Worm (Caenorhabditis elegans) whole organism, L4 larva: ENCODE results near the gene sru-44.

Source experiments
- D1046.2 ChIP-seq: fragments of 200-800 bp; sonication (Bioruptor generic); IDR thresholded peaks from 2 replicates; pipeline ENCODE4 v1.3.6; 2022; ENCODE audit warnings: missing genetic modification characterization, missing compliant biosample characterization
- F44E2.7 ChIP-seq: fragments of 200-800 bp; sonication (Bioruptor generic); IDR thresholded peaks from 2 replicates; pipeline ENCODE4 v2.1.2; 2022; ENCODE audit warnings: missing genetic modification characterization, missing compliant biosample characterization
- F49E8.2 ChIP-seq: sonication (generic microtip); optimal IDR thresholded peaks from 2 replicates; lab custom pipeline; 2016; ENCODE audit warnings: missing compliant biosample characterization, mild to moderate bottlenecking, missing genetic modification characterization, borderline replicate concordance
- T20F7.1 ChIP-seq: fragments of 200-800 bp; sonication (Bioruptor generic); optimal IDR thresholded peaks from 2 replicates; lab custom pipeline; 2018; ENCODE audit warnings: mild to moderate bottlenecking, missing genetic modification characterization, missing compliant biosample characterization
- T26A8.4 ChIP-seq: fragments of 200-800 bp; sonication (Bioruptor generic); IDR thresholded peaks from 2 replicates; pipeline ENCODE4 v1.3.6; 2022; ENCODE audit warnings: missing genetic modification characterization, missing compliant biosample characterization
- ZK546.5 ChIP-seq, 2 experiments: sonication (generic microtip); optimal IDR thresholded peaks; 2 replicates each; lab custom pipeline; 2017; ENCODE audit warnings: missing biosample characterization in 2 of 2, missing genetic modification characterization in 2 of 2
- aha-1 ChIP-seq: fragments of 150-350 bp; peaks from one replicate; lab custom pipeline; 2014; ENCODE audit warnings: missing biosample characterization, missing genetic modification characterization
- aly-2 ChIP-seq: sonication (generic microtip); optimal IDR thresholded peaks from 2 replicates; lab custom pipeline; 2018; ENCODE audit warnings: missing biosample characterization, missing genetic modification characterization
- ceh-20 ChIP-seq: fragments of 200-800 bp; sonication (Bioruptor generic); IDR thresholded peaks from 2 replicates; pipeline ENCODE4 v1.3.6; 2022; ENCODE audit warnings: missing genetic modification reagents, missing genetic modification characterization, missing compliant biosample characterization
- ceh-32 ChIP-seq: sonication (generic microtip); optimal IDR thresholded peaks from 2 replicates; lab custom pipeline; 2016; ENCODE audit warnings: mild to moderate bottlenecking, missing genetic modification characterization, missing compliant biosample characterization; ENCODE audit not compliant: poor library complexity
- ceh-82 ChIP-seq: sonication (generic microtip); optimal IDR thresholded peaks from 2 replicates; lab custom pipeline; 2017; ENCODE audit warnings: missing biosample characterization, missing genetic modification characterization
- ces-1 ChIP-seq: fragments of 150-350 bp; sonication (generic microtip); optimal IDR thresholded peaks from 4 replicates; lab custom pipeline; 2014; ENCODE audit warnings: missing biosample characterization, missing genetic modification reagents, missing genetic modification characterization
- cey-2 ChIP-seq: sonication (generic microtip); optimal IDR thresholded peaks from 3 replicates; lab custom pipeline; 2017; ENCODE audit warnings: missing genetic modification characterization, mild to moderate bottlenecking, missing compliant biosample characterization, antibody characterized with exemption, borderline replicate concordance; ENCODE audit not compliant: insufficient read depth
- ctbp-1 ChIP-seq: fragments of 200-800 bp; sonication (Bioruptor generic); IDR thresholded peaks from 2 replicates; pipeline ENCODE4 v1.3.6; 2022; ENCODE audit warnings: missing genetic modification reagents, missing genetic modification characterization, missing compliant biosample characterization
- daf-12 ChIP-seq: fragments of 150-350 bp; optimal IDR thresholded peaks from 2 replicates; lab custom pipeline; 2014; ENCODE audit warnings: missing biosample characterization, missing genetic modification reagents, missing genetic modification characterization
- daf-16 ChIP-seq, 3 experiments: sonication (generic microtip); optimal IDR thresholded peaks; 2 replicates each; lab custom pipeline; 2016 to 2017; ENCODE audit warnings: missing genetic modification characterization in 3 of 3, missing genetic modification reagents in 3 of 3, mild to moderate bottlenecking in 2 of 3, missing compliant biosample characterization in 2 of 3, missing biosample characterization in 1 of 3, moderate library complexity in 1 of 3
- dmd-9 ChIP-seq: fragments of 200-800 bp; sonication (Bioruptor generic); IDR thresholded peaks from 2 replicates; pipeline ENCODE4 v1.3.6; 2022; ENCODE audit warnings: missing genetic modification reagents, missing genetic modification characterization, missing compliant biosample characterization
- egl-27 ChIP-seq: sonication (generic microtip); optimal IDR thresholded peaks from 3 replicates; lab custom pipeline; 2017; ENCODE audit warnings: missing biosample characterization, missing genetic modification reagents, missing genetic modification characterization
- hmg-1.1 ChIP-seq: fragments of 200-800 bp; sonication (Bioruptor generic); IDR thresholded peaks from 2 replicates; pipeline ENCODE4 v1.3.6; 2022; ENCODE audit warnings: missing genetic modification reagents, missing genetic modification characterization, missing compliant biosample characterization
- lim-7 ChIP-seq: fragments of 200-800 bp; sonication (Bioruptor generic); IDR thresholded peaks from 2 replicates; pipeline ENCODE4 v1.3.6; 2022; ENCODE audit warnings: missing genetic modification characterization, missing compliant biosample characterization
- lin-38 ChIP-seq: fragments of 200-800 bp; sonication (Bioruptor generic); IDR thresholded peaks from 2 replicates; pipeline ENCODE4 v1.3.6; 2022; ENCODE audit warnings: missing genetic modification reagents, missing genetic modification characterization, missing compliant biosample characterization
- madf-9 ChIP-seq: fragments of 200-800 bp; sonication (Bioruptor generic); conservative IDR thresholded peaks from 2 replicates; pipeline ENCODE4 v1.3.6; 2022; ENCODE audit warnings: missing genetic modification reagents, missing genetic modification characterization, missing compliant biosample characterization
- pha-4 ChIP-seq, 2 experiments: fragments of 150-350 bp in 1 of 2; fragments of 200-800 bp in 1 of 2; sonication (Bioruptor generic) in 1 of 2; IDR thresholded peaks in 1 of 2; optimal IDR thresholded peaks in 1 of 2; 2 replicates each; pipeline versions ENCODE4 v1.3.6 to Lab custom; 2014 to 2022; ENCODE audit warnings: missing genetic modification characterization in 2 of 2, missing genetic modification reagents in 2 of 2, missing biosample characterization in 1 of 2, missing compliant biosample characterization in 1 of 2
- skn-1 ChIP-seq: fragments of 150-350 bp; optimal IDR thresholded peaks from 2 replicates; lab custom pipeline; 2014; ENCODE audit warnings: missing biosample characterization, missing genetic modification characterization
- snpc-1.2 ChIP-seq: fragments of 200-800 bp; sonication (Bioruptor generic); IDR thresholded peaks from 2 replicates; pipeline ENCODE4 v1.3.6; 2022; ENCODE audit warnings: missing genetic modification reagents, missing genetic modification characterization, missing compliant biosample characterization
- unc-130 ChIP-seq: sonication (generic microtip); optimal IDR thresholded peaks from 2 replicates; lab custom pipeline; 2016; ENCODE audit warnings: missing genetic modification reagents, missing genetic modification characterization, missing compliant biosample characterization
- unc-62 ChIP-seq, 3 experiments: fragments of 150-350 bp in 1 of 3; sonication (generic microtip); optimal IDR thresholded peaks in 2 of 3; peaks in 1 of 3; 1 replicate in 1 of 3; 2 replicates in 2 of 3; lab custom pipeline; 2014 to 2017; ENCODE audit warnings: missing biosample characterization in 3 of 3, missing genetic modification characterization in 3 of 3, missing genetic modification reagents in 3 of 3, missing genotype in 1 of 3
- zfp-3 ChIP-seq: fragments of 200-800 bp; sonication (Bioruptor generic); conservative IDR thresholded peaks from 2 replicates; pipeline ENCODE4 v1.3.6; 2022; ENCODE audit warnings: missing genetic modification reagents, missing genetic modification characterization, missing compliant biosample characterization
- zip-11 ChIP-seq: fragments of 200-800 bp; sonication (Bioruptor generic); IDR thresholded peaks from 2 replicates; pipeline ENCODE4 v1.3.6; 2022; ENCODE audit warnings: missing genetic modification characterization, missing compliant biosample characterization

The sru-44 gene

DNA sequence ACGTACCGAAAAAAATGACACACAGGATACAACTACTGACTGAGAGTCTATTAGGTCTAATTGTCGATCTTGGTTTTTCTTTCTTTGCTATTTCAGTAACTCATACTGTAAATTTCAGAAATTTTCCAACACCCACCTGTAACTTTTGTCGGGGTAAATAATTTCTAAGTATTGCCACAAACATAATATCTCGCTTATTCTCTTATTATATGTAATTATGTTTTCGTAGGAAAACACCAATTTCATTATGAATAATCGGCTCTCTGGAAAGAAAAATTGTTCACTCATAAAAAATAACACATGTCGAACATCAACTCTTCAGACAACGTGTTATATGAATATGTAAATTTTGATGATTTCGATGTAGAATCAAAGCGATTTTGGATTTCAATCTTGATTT is 47.0 kb downstream of the sru-44 start, which contains the start of gene srw-48:
Gene srw-48 (plus strand): TSS at position 301 of the 400 bp plus-strand sequence.
- TF ChIP-seq ctbp-1 (GFP tag; lab: Robert Waterston, UW), result no peak
- no peak for TF ChIP-seq ZK546.5 (tag; optimal IDR thresholded peaks at IDR 0.05; lab: Kevin White, UChicago)
- TF ChIP-seq dmd-9 (GFP tag; lab: Robert Waterston, UW), result no peak
- no peak for TF ChIP-seq daf-12 (tag; lab: Kevin White, UChicago)
- no peak for TF ChIP-seq unc-130 (GFP tag; lab: Kevin White, UChicago)
- no peak for TF ChIP-seq F44E2.7
- no peak for TF ChIP-seq pha-4 (GFP tag; IDR thresholded peaks at IDR 0.05; lab: Robert Waterston, UW)
- TF ChIP-seq pha-4 (tag; optimal IDR thresholded peaks at IDR 0.05; lab: Kevin White, UChicago), result no peak
- TF ChIP-seq unc-62 (GFP tag; optimal IDR thresholded peaks at IDR 0.05 in 1 of 2; lab: Kevin White, UChicago), result no peak
- TF ChIP-seq unc-62 (tag; optimal IDR thresholded peaks at IDR 0.05; lab: Kevin White, UChicago), result no peak
- no peak for TF ChIP-seq D1046.2
- no peak for TF ChIP-seq cey-2 (tag; lab: Kevin White, UChicago)
- no peak for TF ChIP-seq skn-1 (tag; lab: Kevin White, UChicago)
- TF ChIP-seq T26A8.4, result no peak
- no peak for TF ChIP-seq aly-2 (tag; lab: Kevin White, UChicago)

ce11 chrV:16419769-16420168 is 48.0 kb downstream of the sru-44 start, which contains the start of gene F26D2.16:
Gene F26D2.16 (minus strand): TSS chrV:16419869.
- peak; percentile 81 for TF ChIP-seq aha-1 (tag; lab: Kevin White, UChicago)
- TF ChIP-seq F44E2.7, result no peak
- no peak for TF ChIP-seq zip-11 (GFP tag; lab: Robert Waterston, UW)

DNA sequence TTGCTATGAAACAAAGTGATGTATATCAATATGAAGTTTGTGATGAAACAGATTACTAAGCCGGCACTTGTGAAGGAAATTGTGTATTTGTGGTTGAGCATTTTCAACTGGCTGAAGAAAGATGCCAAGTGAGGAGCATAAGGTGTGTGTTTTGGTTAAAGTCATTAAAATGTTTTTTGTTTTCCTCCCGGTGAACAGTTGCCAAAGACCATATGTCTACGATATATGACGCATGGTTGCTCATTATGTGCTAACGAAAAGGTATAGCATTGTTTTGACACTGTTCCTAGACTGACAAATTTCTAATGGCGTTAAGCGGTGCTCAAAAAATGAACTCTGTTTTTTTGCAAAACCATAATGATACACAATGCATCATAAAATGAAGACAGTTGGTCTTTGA is 50.7 kb downstream of the sru-44 start, which contains the start of gene str-55:
Gene str-55 (minus strand): TSS at position 101 of the 400 bp plus-strand sequence.
- no peak for TF ChIP-seq lim-7 (GFP tag; lab: Robert Waterston, UW)
- no peak for TF ChIP-seq snpc-1.2 (GFP tag; lab: Robert Waterston, UW)
- no peak for TF ChIP-seq daf-12 (tag; lab: Kevin White, UChicago)
- TF ChIP-seq daf-16 (GFP tag; optimal IDR thresholded peaks at IDR 0.05; lab: Kevin White, UChicago), result no peak
- TF ChIP-seq daf-16 (tag; optimal IDR thresholded peaks at IDR 0.05; lab: Kevin White, UChicago), result no peak
- TF ChIP-seq lin-38, result no peak
- no peak for TF ChIP-seq ceh-32 (tag; lab: Kevin White, UChicago)
- no peak for TF ChIP-seq F49E8.2
- TF ChIP-seq aha-1 (tag; lab: Kevin White, UChicago), result no peak
- TF ChIP-seq egl-27 (tag; lab: Kevin White, UChicago), result no peak
- no peak for TF ChIP-seq aly-2 (tag; lab: Kevin White, UChicago)
- no peak for TF ChIP-seq madf-9 (GFP tag; lab: Robert Waterston, UW)
- no peak for TF ChIP-seq ceh-20
- TF ChIP-seq ces-1 (GFP tag; lab: Kevin White, UChicago), result no peak
- TF ChIP-seq ceh-82 (tag; lab: Kevin White, UChicago), result no peak
- TF ChIP-seq D1046.2, result no peak
- no peak for TF ChIP-seq zfp-3 (GFP tag; lab: Robert Waterston, UW)
- TF ChIP-seq hmg-1.1, result no peak
- no peak for TF ChIP-seq T20F7.1
- TF ChIP-seq, all 104 proteins: peak for 0
